Worm (Caenorhabditis elegans) whole organism, L1 larva: Measurements from ENCODE around the gene K01A6.5.

Experiments
- fos-1 ChIP-seq: fragments of 150-350 bp; optimal IDR thresholded peaks from 2 replicates; lab custom pipeline; 2014; ENCODE audit warnings: missing biosample characterization, missing genetic modification characterization
- nhr-76 ChIP-seq: sonication (generic microtip); optimal IDR thresholded peaks from 2 replicates; lab custom pipeline; 2017; ENCODE audit warnings: missing biosample characterization, missing genetic modification characterization
- nhr-77 ChIP-seq: fragments of 150-350 bp; optimal IDR thresholded peaks from 2 replicates; lab custom pipeline; 2014; ENCODE audit warnings: missing biosample characterization, missing genetic modification characterization
- tbx-2 ChIP-seq: sonication (generic microtip); optimal IDR thresholded peaks from 2 replicates; lab custom pipeline; 2016; ENCODE audit warnings: missing genetic modification characterization, missing compliant biosample characterization
- unc-130 ChIP-seq: fragments of 150-350 bp; optimal IDR thresholded peaks from 2 replicates; lab custom pipeline; 2017; ENCODE audit warnings: missing biosample characterization, missing genetic modification characterization, inconsistent platforms
- ztf-11 ChIP-seq, 2 experiments: sonication (generic microtip); optimal IDR thresholded peaks; 2 replicates each; lab custom pipeline; 2016 to 2017; ENCODE audit warnings: missing genetic modification characterization in 2 of 2, missing biosample characterization in 1 of 2, missing compliant biosample characterization in 1 of 2

DNA sequence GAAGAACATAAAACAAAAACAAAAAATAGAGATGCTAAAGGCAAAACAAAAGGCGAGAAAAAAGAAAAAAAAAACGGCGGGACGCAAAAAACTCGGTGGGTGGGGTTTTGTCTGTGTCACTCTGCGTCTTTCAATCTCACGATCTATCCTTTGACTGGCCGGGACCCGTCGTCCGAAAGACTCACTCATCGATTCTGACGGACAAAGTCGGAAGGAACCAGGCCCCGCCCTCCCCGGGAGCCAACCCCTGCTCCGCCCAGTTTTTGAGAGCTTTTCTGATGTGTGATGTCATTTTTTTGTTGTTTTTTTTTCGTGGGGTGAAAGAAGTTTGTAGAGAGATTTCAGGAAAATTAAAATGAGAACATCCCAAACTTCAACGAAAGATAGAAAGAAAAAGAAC lies 50.7 kb downstream of the K01A6.5 start:
- TF ChIP-seq nhr-77 (tag; lab: Kevin White, UChicago) (no peak), tbx-2 (tag; lab: Kevin White, UChicago) (no peak), nhr-76 (no peak), unc-130 (tag; lab: Kevin White, UChicago) (no peak), fos-1 (tag; lab: Kevin White, UChicago) (no peak), ztf-11 (tag; optimal IDR thresholded peaks at IDR 0.05; lab: Kevin White, UChicago) (no peak)
